Worm (Caenorhabditis elegans): ENCODE data around the gene C38C3.6.

The C38C3.6 gene

DNA sequence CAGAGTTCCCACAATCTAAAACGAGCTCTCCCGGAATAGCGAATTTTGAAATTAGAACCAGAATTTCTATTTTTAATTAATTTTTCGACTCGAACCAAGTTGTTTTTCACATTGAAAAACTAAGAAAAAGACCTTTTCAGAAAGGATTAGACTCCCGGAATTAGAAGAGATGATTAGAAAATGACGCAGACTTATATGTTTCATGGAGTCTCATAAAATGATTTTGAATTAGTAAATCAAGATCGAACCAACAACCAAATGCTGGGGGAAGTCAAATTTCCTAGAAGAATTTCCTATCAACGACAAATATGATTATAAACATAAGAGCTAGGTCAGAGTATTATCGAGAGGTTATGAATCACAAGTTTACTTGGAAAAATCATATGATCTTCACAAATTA is 2.8 kb downstream of the C38C3.6 start:
- TF ChIP-seq nhr-80 (tag; optimal IDR thresholded peaks at IDR 0.05) (no peak), ceh-79 (tag; optimal IDR thresholded peaks at IDR 0.05) (no peak), madf-3 (GFP tag; IDR thresholded peaks at IDR 0.05) (no peak), snpc-3.4 (tag; optimal IDR thresholded peaks at IDR 0.05) (no peak), C06A6.2 (GFP tag; conservative IDR thresholded peaks at IDR 0.05) (no peak), Y67H2A.10 (GFP tag; conservative IDR thresholded peaks at IDR 0.05) (no peak), Y56A3A.18 (GFP tag; IDR thresholded peaks at IDR 0.05) (no peak), B0019.2 (GFP tag; conservative IDR thresholded peaks at IDR 0.05) (no peak), ceh-100 (GFP tag; IDR thresholded peaks at IDR 0.05) (no peak), mcd-1 (GFP tag; IDR thresholded peaks at IDR 0.05) (no peak), ccch-3 (GFP tag; optimal IDR thresholded peaks at IDR 0.05) (no peak), nhr-179 (tag; optimal IDR thresholded peaks at IDR 0.05) (no peak), madf-8 (GFP tag; conservative IDR thresholded peaks at IDR 0.05) (no peak)

DNA sequence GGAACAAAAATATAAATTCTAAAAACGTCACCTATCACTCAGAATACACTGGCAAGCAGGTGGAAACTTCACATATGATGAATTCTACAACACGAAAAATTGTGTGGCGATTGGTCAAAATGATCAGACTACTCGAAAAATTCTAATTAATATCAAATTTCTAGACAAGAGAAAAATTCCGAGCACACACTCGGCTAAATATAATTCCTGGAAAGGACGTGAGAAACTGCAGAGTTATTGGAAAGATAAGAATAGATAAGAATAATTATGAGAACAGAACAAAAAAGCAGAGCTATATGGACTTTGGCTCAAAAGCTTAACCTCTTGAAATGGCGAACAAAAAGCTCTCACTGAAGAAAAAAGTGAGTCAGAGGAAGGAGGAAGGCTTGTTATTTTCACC is 4.1 kb downstream of the C38C3.6 start:
- TF ChIP-seq C06A6.2 (GFP tag; conservative IDR thresholded peaks at IDR 0.05) (no peak), lin-54 (GFP tag; optimal IDR thresholded peaks at IDR 0.05) (no peak), somi-1 (GFP tag; optimal IDR thresholded peaks at IDR 0.05) (no peak), hlh-26 (GFP tag; conservative IDR thresholded peaks at IDR 0.05) (no peak), ZK185.1 (tag; optimal IDR thresholded peaks at IDR 0.05; ENCODE audit: poor library complexity, severe bottlenecking) (no peak), ztf-26 (tag; optimal IDR thresholded peaks at IDR 0.05) (no peak), ztf-18 (tag; optimal IDR thresholded peaks at IDR 0.05) (no peak), sdz-38 (tag; optimal IDR thresholded peaks at IDR 0.05) (no peak), xnd-1 (tag; optimal IDR thresholded peaks at IDR 0.05) (no peak), hsf-1 (GFP tag; IDR thresholded peaks at IDR 0.05) (no peak), nhr-120 (GFP tag; IDR thresholded peaks at IDR 0.05) (no peak), mes-4 (tag; optimal IDR thresholded peaks at IDR 0.05) (no peak), snpc-3.4 (tag; optimal IDR thresholded peaks at IDR 0.05) (no peak)

DNA sequence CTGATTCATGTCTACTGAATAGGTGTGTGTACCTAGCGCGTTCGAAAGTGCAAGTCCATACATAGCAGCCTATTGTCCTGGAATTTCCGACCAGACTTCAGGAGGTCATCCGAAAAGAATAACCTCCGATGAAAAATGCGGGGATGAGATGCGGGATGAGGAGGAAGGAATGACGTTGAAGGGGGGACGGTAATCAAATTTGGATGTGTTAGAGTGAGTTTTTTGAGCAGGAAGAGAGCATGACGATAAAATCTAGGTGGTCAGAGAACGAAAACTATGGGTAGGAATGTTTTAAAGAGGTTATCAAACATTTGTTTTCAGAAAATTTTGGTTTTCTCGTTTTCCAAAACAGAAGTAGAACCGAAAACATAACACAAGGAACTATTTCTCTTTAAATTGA is 5.4 kb downstream of the C38C3.6 start:
- TF ChIP-seq die-1 (tag; optimal IDR thresholded peaks at IDR 0.05) (no peak), ccch-3 (GFP tag; optimal IDR thresholded peaks at IDR 0.05) (no peak), pha-4 (tag; optimal IDR thresholded peaks at IDR 0.05) (no peak), ztf-22 (GFP tag; optimal IDR thresholded peaks at IDR 0.05) (no peak), ZK185.1 (tag; optimal IDR thresholded peaks at IDR 0.05; ENCODE audit: poor library complexity, severe bottlenecking) (no peak), dox-1 (GFP tag; IDR thresholded peaks at IDR 0.05) (no peak), D2030.7 (GFP tag; IDR thresholded peaks at IDR 0.05) (no peak), bed-2 (GFP tag; IDR thresholded peaks at IDR 0.05) (no peak), lag-1 (GFP tag; IDR thresholded peaks at IDR 0.05) (no peak), tlf-1 (GFP tag; optimal IDR thresholded peaks at IDR 0.05) (no peak), ceh-40 (GFP tag; IDR thresholded peaks at IDR 0.05) (no peak)

DNA sequence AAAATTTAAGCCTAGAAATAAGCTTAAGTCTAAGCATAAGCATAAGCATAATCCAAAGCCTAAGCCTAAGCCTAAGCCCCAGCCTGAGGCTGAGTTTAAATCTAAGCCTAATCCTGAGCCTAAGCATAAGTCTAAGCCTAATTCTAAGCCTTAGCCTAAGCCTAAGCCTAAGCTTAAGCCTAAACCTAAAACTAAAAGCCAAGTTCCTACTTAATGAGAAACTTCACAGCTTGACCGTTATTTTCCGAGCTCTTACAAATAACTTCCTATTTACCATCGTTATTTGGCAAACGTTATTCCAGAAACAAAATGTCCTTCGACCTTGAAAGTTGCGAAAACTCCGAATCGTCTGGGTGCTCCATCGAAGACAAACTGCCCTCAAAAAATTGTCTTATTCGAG is 9.7 kb downstream of the C38C3.6 start, which contains the start of gene C38C3.4:
C38C3.4 (plus strand) TSS at position 301 of the 400 bp plus-strand sequence.
- TF ChIP-seq K12H6.12 (tag; optimal IDR thresholded peaks at IDR 0.05) (no peak), let-526 (GFP tag; IDR thresholded peaks at IDR 0.05) (no peak), hrde-1 (tag; optimal IDR thresholded peaks at IDR 0.05; ENCODE audit: borderline replicate concordance) (no peak), F22D6.2 (tag; optimal IDR thresholded peaks at IDR 0.05) (no peak), attf-5 (GFP tag; optimal IDR thresholded peaks at IDR 0.05) (no peak), zfh-2 (GFP tag; conservative IDR thresholded peaks at IDR 0.05) (no peak), nhr-27 (tag; optimal IDR thresholded peaks at IDR 0.05) (no peak), fkh-3 (tag; optimal IDR thresholded peaks at IDR 0.05) (no peak), madf-3 (GFP tag; IDR thresholded peaks at IDR 0.05) (no peak), egrh-3 (GFP tag; IDR thresholded peaks at IDR 0.05) (no peak), nhr-120 (GFP tag; IDR thresholded peaks at IDR 0.05) (no peak), cebp-2 (GFP tag; IDR thresholded peaks at IDR 0.05) (no peak), madf-6 (GFP tag; IDR thresholded peaks at IDR 0.05) (no peak), pbrm-1 (GFP tag; IDR thresholded peaks at IDR 0.05) (no peak), mes-4 (tag; optimal IDR thresholded peaks at IDR 0.05) (no peak), F10E7.11 (tag; optimal IDR thresholded peaks at IDR 0.05) (no peak), F39B2.1 (GFP tag; IDR thresholded peaks at IDR 0.05) (no peak)

Measured in whole organism, young adult.